Worm (Caenorhabditis elegans) whole organism, L1 larva: ENCODE results near the gene bath-1.

Experiments
- lin-39 ChIP-seq: fragments of 150-350 bp; optimal IDR thresholded peaks from 2 replicates; lab custom pipeline; 2014; ENCODE audit warnings: missing biosample characterization, missing genetic modification reagents, missing genetic modification characterization
- lsy-2 ChIP-seq, 2 experiments: fragments of 150-350 bp; optimal IDR thresholded peaks; 2 replicates each; lab custom pipeline; 2014; ENCODE audit warnings: missing biosample characterization in 2 of 2, missing genetic modification characterization in 2 of 2
- nhr-77 ChIP-seq: fragments of 150-350 bp; optimal IDR thresholded peaks from 2 replicates; lab custom pipeline; 2014; ENCODE audit warnings: missing biosample characterization, missing genetic modification characterization
- nhr-84 ChIP-seq: sonication (generic microtip); optimal IDR thresholded peaks from 2 replicates; lab custom pipeline; 2017; ENCODE audit warnings: missing biosample characterization, missing genetic modification characterization
- pqm-1 ChIP-seq: sonication (generic microtip); optimal IDR thresholded peaks from 3 replicates; lab custom pipeline; 2017; ENCODE audit warnings: missing biosample characterization, missing genetic modification characterization
- snpc-4 ChIP-seq: fragments of 150-350 bp; optimal IDR thresholded peaks from 2 replicates; lab custom pipeline; 2014; ENCODE audit warnings: missing biosample characterization, missing genetic modification characterization

DNA sequence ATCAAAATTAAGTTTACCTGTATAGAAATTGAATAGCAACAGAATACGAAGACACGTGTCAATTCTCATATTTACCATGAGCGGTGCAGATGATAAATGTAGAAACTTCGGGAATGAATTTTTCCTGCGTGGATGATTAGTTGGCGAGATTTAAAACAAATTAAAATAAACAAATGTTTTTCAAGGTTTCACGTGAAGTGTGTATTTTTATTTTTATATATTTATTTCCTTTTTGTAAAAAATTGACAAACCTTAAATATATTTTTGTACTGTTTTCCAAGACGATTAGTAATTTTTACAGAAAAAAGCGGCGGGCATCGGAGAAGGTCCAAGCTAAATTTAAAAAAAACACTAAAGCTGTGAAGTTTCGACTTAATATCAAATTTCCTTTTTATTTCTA is 46.9 kb upstream of the bath-1 start, which contains the start of gene F07E5.8:
- TF ChIP-seq lsy-2 (tag; optimal IDR thresholded peaks at IDR 0.05; lab: Kevin White, UChicago) (no peak), lin-39 (no peak), nhr-77 (no peak), snpc-4 (tag; lab: Kevin White, UChicago) (no peak), pqm-1 (tag; lab: Kevin White, UChicago) (no peak), nhr-84 (tag; lab: Kevin White, UChicago) (no peak)
